Fruit fly (Drosophila melanogaster) whole organism, embryonic: ENCODE data around the gene Eig71Ek.

Experiments used
- CG10147 ChIP-seq: fragments of 200-800 bp; sonication (Bioruptor generic); optimal IDR thresholded peaks from 2 replicates; lab custom pipeline; 2019; ENCODE audit warnings: missing biosample characterization, mild to moderate bottlenecking, missing genetic modification characterization, moderate library complexity
- CG10979 ChIP-seq: fragments of 200-800 bp; sonication (Bioruptor generic); optimal IDR thresholded peaks from 2 replicates; lab custom pipeline; 2018; ENCODE audit warnings: missing biosample characterization, mild to moderate bottlenecking, missing genetic modification characterization, moderate library complexity
- CG12104 ChIP-seq: fragments of 200-800 bp; sonication (Bioruptor generic); optimal IDR thresholded peaks from 3 replicates; lab custom pipeline; 2016; ENCODE audit warnings: missing biosample characterization, missing genetic modification characterization
- CG13894 ChIP-seq: fragments of 200-800 bp; sonication (Bioruptor generic); optimal IDR thresholded peaks from 3 replicates; lab custom pipeline; 2018; ENCODE audit warnings: missing biosample characterization, mild to moderate bottlenecking, missing genetic modification characterization, moderate library complexity
- CG16779 ChIP-seq: fragments of 200-800 bp; sonication (Bioruptor generic); IDR thresholded peaks from 2 replicates; pipeline ENCODE4 v1.3.6; 2022; ENCODE audit warnings: missing biosample characterization, missing genetic modification characterization
- CG17612 ChIP-seq: fragments of 200-800 bp; sonication (Bioruptor generic); IDR thresholded peaks from 2 replicates; pipeline ENCODE4 v1.3.6; 2022; ENCODE audit warnings: missing biosample characterization, missing genetic modification characterization
- CG18011 ChIP-seq: fragments of 200-800 bp; sonication (Bioruptor generic); optimal IDR thresholded peaks from 2 replicates; lab custom pipeline; 2017; ENCODE audit warnings: missing biosample characterization, missing genetic modification characterization, mild to moderate bottlenecking, moderate library complexity, missing genotype
- CG18764 ChIP-seq: fragments of 200-800 bp; sonication (Bioruptor generic); optimal IDR thresholded peaks from 3 replicates; lab custom pipeline; 2016; ENCODE audit warnings: missing biosample characterization, missing genetic modification characterization
- CG2199 ChIP-seq: fragments of 200-800 bp; sonication (Bioruptor generic); IDR thresholded peaks from 3 replicates; pipeline ENCODE4 v1.3.6; 2022; ENCODE audit warnings: missing biosample characterization, missing genetic modification characterization
- CG30020 ChIP-seq: fragments of 200-800 bp; optimal IDR thresholded peaks from 2 replicates; lab custom pipeline; 2019; ENCODE audit warnings: missing biosample characterization, mild to moderate bottlenecking, missing genetic modification characterization, moderate library complexity
- CG31388 ChIP-seq: fragments of 200-800 bp; sonication (Bioruptor generic); optimal IDR thresholded peaks from 2 replicates; lab custom pipeline; 2016; ENCODE audit warnings: missing biosample characterization, missing genetic modification characterization
- CG4328 ChIP-seq: fragments of 200-800 bp; sonication (Bioruptor generic); optimal IDR thresholded peaks from 3 replicates; lab custom pipeline; 2017; ENCODE audit warnings: missing biosample characterization, missing genetic modification reagents, missing genetic modification characterization
- CG4424 ChIP-seq: fragments of 200-800 bp; sonication (Bioruptor generic); optimal IDR thresholded peaks from 3 replicates; lab custom pipeline; 2016; ENCODE audit warnings: missing biosample characterization, missing genetic modification characterization
- CG4820 ChIP-seq: fragments of 200-800 bp; sonication (Bioruptor generic); optimal IDR thresholded peaks from 3 replicates; lab custom pipeline; 2016; ENCODE audit warnings: missing biosample characterization, missing genetic modification characterization
- CG5245 ChIP-seq: fragments of 200-800 bp; sonication (Bioruptor generic); optimal IDR thresholded peaks from 3 replicates; lab custom pipeline; 2016; ENCODE audit warnings: missing biosample characterization, missing genetic modification characterization
- CG6254 ChIP-seq: fragments of 200-800 bp; sonication (Bioruptor generic); optimal IDR thresholded peaks from 3 replicates; lab custom pipeline; 2017; ENCODE audit warnings: mild to moderate bottlenecking, missing biosample characterization, missing genetic modification reagents, missing genetic modification characterization
- CG7745 ChIP-seq: fragments of 200-800 bp; sonication (Bioruptor generic); optimal IDR thresholded peaks from 2 replicates; lab custom pipeline; 2018; ENCODE audit warnings: missing biosample characterization, mild to moderate bottlenecking, missing genetic modification characterization, moderate library complexity
- CG9876 ChIP-seq: fragments of 200-800 bp; sonication (Bioruptor generic); optimal IDR thresholded peaks from 2 replicates; lab custom pipeline; 2016; ENCODE audit warnings: missing biosample characterization, missing genetic modification characterization
- CrebB ChIP-seq: fragments of 200-800 bp; sonication (Bioruptor generic); optimal IDR thresholded peaks from 3 replicates; lab custom pipeline; 2018; ENCODE audit warnings: missing biosample characterization, mild to moderate bottlenecking, missing genetic modification characterization
- D ChIP-seq, 2 experiments: fragments of 200-800 bp in 1 of 2; fragments of >200 bp in 1 of 2; sonication (Bioruptor generic) in 1 of 2; optimal IDR thresholded peaks; 2 replicates in 1 of 2; 3 replicates in 1 of 2; lab custom pipeline; 2017; ENCODE audit warnings: mild to moderate bottlenecking in 1 of 2, missing biosample characterization in 1 of 2, missing genetic modification characterization in 1 of 2, missing genetic modification reagents in 1 of 2
- Dip3 ChIP-seq: fragments of 200-800 bp; sonication (Bioruptor generic); optimal IDR thresholded peaks from 3 replicates; lab custom pipeline; 2016; ENCODE audit warnings: missing biosample characterization, missing genetic modification characterization
- ERR ChIP-seq: fragments of 200-800 bp; sonication (Bioruptor generic); optimal IDR thresholded peaks from 2 replicates; lab custom pipeline; 2016; ENCODE audit warnings: missing biosample characterization, missing genetic modification characterization
- Hmr ChIP-seq: fragments of 200-800 bp; sonication (Bioruptor generic); optimal IDR thresholded peaks from 3 replicates; lab custom pipeline; 2017; ENCODE audit warnings: mild to moderate bottlenecking, missing biosample characterization, missing genetic modification reagents, missing genetic modification characterization
- Kr ChIP-seq: fragments of 200-800 bp; sonication (Bioruptor generic); optimal IDR thresholded peaks from 2 replicates; lab custom pipeline; 2017; ENCODE audit warnings: missing biosample characterization, mild to moderate bottlenecking, missing genetic modification characterization
- Lhr ChIP-seq: fragments of 200-800 bp; sonication (Bioruptor generic); optimal IDR thresholded peaks from 3 replicates; lab custom pipeline; 2017; ENCODE audit warnings: mild to moderate bottlenecking, missing biosample characterization, missing genetic modification reagents, missing genetic modification characterization
- Max ChIP-seq: fragments of 200-800 bp; sonication (Bioruptor generic); optimal IDR thresholded peaks from 2 replicates; lab custom pipeline; 2016; ENCODE audit warnings: missing biosample characterization, mild to moderate bottlenecking, missing genetic modification characterization
- Med ChIP-seq: fragments of 200-800 bp; sonication (Bioruptor generic); peaks from one replicate; lab custom pipeline; 2016; ENCODE audit warnings: missing biosample characterization, missing genetic modification characterization, mild to moderate bottlenecking, inconsistent platforms, moderate library complexity
- Sry-δ ChIP-seq: fragments of 200-800 bp; sonication (Bioruptor generic); optimal IDR thresholded peaks from 2 replicates; lab custom pipeline; 2016; ENCODE audit warnings: missing biosample characterization, missing genetic modification characterization
- Xrp1 ChIP-seq: fragments of 200-800 bp; sonication (Bioruptor generic); IDR thresholded peaks from 2 replicates; pipeline ENCODE4 v1.3.6; 2022; ENCODE audit warnings: missing biosample characterization, missing genetic modification characterization
- ap ChIP-seq: fragments of 200-800 bp; sonication (Bioruptor generic); IDR thresholded peaks from 2 replicates; pipeline ENCODE4 v1.3.6; 2022; ENCODE audit warnings: missing biosample characterization, missing genetic modification characterization
- br ChIP-seq: fragments of >200 bp; optimal IDR thresholded peaks from 2 replicates; lab custom pipeline; 2017
- cad ChIP-seq: fragments of >200 bp; optimal IDR thresholded peaks from 2 replicates; lab custom pipeline; 2017; ENCODE audit warnings: missing biosample characterization, missing genetic modification characterization
- croc ChIP-seq: fragments of 200-800 bp; sonication (Bioruptor generic); conservative IDR thresholded peaks from 3 replicates; pipeline ENCODE4 v1.3.6; 2022; ENCODE audit warnings: missing biosample characterization, missing genetic modification characterization
- dmrt99B ChIP-seq: fragments of 200-800 bp; sonication (Bioruptor generic); optimal IDR thresholded peaks from 2 replicates; lab custom pipeline; 2018; ENCODE audit warnings: missing biosample characterization, mild to moderate bottlenecking, missing genetic modification characterization, moderate library complexity
- emc ChIP-seq: fragments of 200-800 bp; sonication (Bioruptor generic); optimal IDR thresholded peaks from 2 replicates; lab custom pipeline; 2016; ENCODE audit warnings: missing biosample characterization, missing genetic modification characterization
- ewg ChIP-seq: fragments of 200-800 bp; sonication (Bioruptor generic); optimal IDR thresholded peaks from 3 replicates; lab custom pipeline; 2017; ENCODE audit warnings: mild to moderate bottlenecking, missing biosample characterization, missing genetic modification reagents, missing genetic modification characterization
- ftz-f1 ChIP-seq: fragments of 200-800 bp; sonication (Bioruptor generic); optimal IDR thresholded peaks from 2 replicates; lab custom pipeline; 2016; ENCODE audit warnings: missing biosample characterization, missing genetic modification characterization
- grau ChIP-seq: fragments of 200-800 bp; optimal IDR thresholded peaks from 3 replicates; lab custom pipeline; 2019; ENCODE audit warnings: missing biosample characterization, mild to moderate bottlenecking, missing genetic modification characterization, moderate library complexity
- ind ChIP-seq: fragments of 200-800 bp; sonication (Bioruptor generic); optimal IDR thresholded peaks from 3 replicates; lab custom pipeline; 2016; ENCODE audit warnings: missing biosample characterization, missing genetic modification characterization
- nmo ChIP-seq: fragments of 200-800 bp; sonication (Bioruptor generic); optimal IDR thresholded peaks from 2 replicates; lab custom pipeline; 2018; ENCODE audit warnings: missing biosample characterization, mild to moderate bottlenecking, missing genetic modification characterization, moderate library complexity
- nom ChIP-seq: fragments of 200-800 bp; sonication (Bioruptor generic); optimal IDR thresholded peaks from 2 replicates; lab custom pipeline; 2017; ENCODE audit warnings: missing biosample characterization, missing genetic modification characterization, mild to moderate bottlenecking, moderate library complexity, missing genetic modification reagents
- onecut ChIP-seq: fragments of 200-800 bp; sonication (Bioruptor generic); IDR thresholded peaks from 2 replicates; pipeline ENCODE4 v1.3.6; 2022; ENCODE audit warnings: missing biosample characterization, missing genetic modification characterization
- phol ChIP-seq: fragments of 200-800 bp; sonication (Bioruptor generic); optimal IDR thresholded peaks from 3 replicates; lab custom pipeline; 2018; ENCODE audit warnings: missing biosample characterization, mild to moderate bottlenecking, missing genetic modification characterization, moderate library complexity
- pita ChIP-seq: fragments of 200-800 bp; sonication (Bioruptor generic); optimal IDR thresholded peaks from 2 replicates; lab custom pipeline; 2017; ENCODE audit warnings: missing biosample characterization, mild to moderate bottlenecking, missing genetic modification characterization
- pum ChIP-seq: fragments of 200-800 bp; sonication (Bioruptor generic); optimal IDR thresholded peaks from 2 replicates; lab custom pipeline; 2016; ENCODE audit warnings: missing biosample characterization, missing genetic modification characterization
- salm ChIP-seq: fragments of 200-800 bp; sonication (Bioruptor generic); optimal IDR thresholded peaks from 2 replicates; lab custom pipeline; 2018; ENCODE audit warnings: missing biosample characterization, mild to moderate bottlenecking, missing genetic modification characterization
- scrt ChIP-seq: fragments of 200-800 bp; sonication (Bioruptor generic); optimal IDR thresholded peaks from 2 replicates; lab custom pipeline; 2018; ENCODE audit warnings: missing biosample characterization, mild to moderate bottlenecking, missing genetic modification characterization, moderate library complexity
- stc ChIP-seq: fragments of 200-800 bp; sonication (Bioruptor generic); IDR thresholded peaks from 2 replicates; pipeline ENCODE4 v1.3.6; 2022; ENCODE audit warnings: missing biosample characterization, missing genetic modification characterization
- tna ChIP-seq: fragments of 200-800 bp; sonication (Bioruptor generic); IDR thresholded peaks from 2 replicates; pipeline ENCODE4 v1.3.6; 2022; ENCODE audit warnings: missing biosample characterization, missing genetic modification characterization; ENCODE audit not compliant: partially characterized antibody

The Eig71Ek gene

DNA sequence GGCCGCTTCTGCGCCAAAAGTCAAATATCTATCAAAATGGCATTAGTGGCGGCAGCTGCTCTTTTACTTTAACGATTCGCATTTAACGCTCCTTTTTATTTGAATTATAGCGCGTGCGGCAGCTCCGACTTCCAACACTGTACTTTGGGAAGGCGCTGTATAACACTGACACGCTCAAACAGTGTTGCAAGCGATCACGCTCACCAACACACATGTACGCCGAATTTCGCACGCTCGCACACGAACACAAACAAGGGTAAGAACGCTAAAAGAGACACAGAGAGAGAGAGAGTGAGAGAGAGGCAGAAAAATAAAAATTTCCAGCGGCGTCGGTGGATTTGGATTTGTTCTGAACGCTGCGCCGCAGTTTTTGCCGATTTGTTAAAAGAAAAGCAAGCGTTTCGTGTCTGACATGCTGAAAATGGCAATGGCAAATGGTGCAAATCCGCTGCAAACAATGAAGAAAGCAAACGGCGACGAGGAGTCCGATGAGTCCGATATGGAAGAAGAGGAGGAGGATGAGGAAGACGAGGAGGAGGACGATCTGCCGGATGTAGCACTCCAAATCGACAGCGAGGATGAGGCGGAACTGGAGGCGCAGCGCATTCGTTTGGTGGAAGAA, 41.3 kb upstream of the Eig71Ek start, which contains the start of gene Phs (continued):
- peak; percentile 51 for TF ChIP-seq CG4328 (GFP tag; lab: Kevin White, UChicago)
- TF ChIP-seq phol (tag; lab: Kevin White, UChicago), result peak; percentile 57
- TF ChIP-seq emc (GFP tag; lab: Kevin White, UChicago), result peak; percentile 56
- TF ChIP-seq pita (GFP tag; lab: Kevin White, UChicago), result no peak
- TF ChIP-seq Sry-δ (GFP tag; lab: Kevin White, UChicago), result peak; percentile 59
- TF ChIP-seq grau, result peak; percentile 55
- TF ChIP-seq ewg (GFP tag; lab: Kevin White, UChicago), result peak; percentile 82
- peak; percentile 77 for TF ChIP-seq CG5245 (GFP tag; lab: Kevin White, UChicago)
- peak; percentile 68 for TF ChIP-seq ap (GFP tag; lab: Robert Waterston, UW)
- TF ChIP-seq CG18764 (GFP tag; lab: Kevin White, UChicago), result peak; percentile 79
- peak; percentile 72 for TF ChIP-seq onecut (GFP tag; lab: Robert Waterston, UW)
- no peak for TF ChIP-seq tna (GFP tag; lab: Robert Waterston, UW)
- TF ChIP-seq salm (tag; lab: Kevin White, UChicago), result no peak
- peak; percentile 18 for TF ChIP-seq dmrt99B (tag; lab: Kevin White, UChicago)
- TF ChIP-seq CG13894, result peak; percentile 63
- peak; percentile 59 for TF ChIP-seq nom (GFP tag; lab: Kevin White, UChicago)
- TF ChIP-seq Hmr (GFP tag; lab: Kevin White, UChicago), result peak; percentile 87
- TF ChIP-seq D (optimal IDR thresholded peaks at IDR 0.05; lab: Kevin White, UChicago), result peak; percentile 28
- peak; percentile 67 for TF ChIP-seq D (GFP tag; optimal IDR thresholded peaks at IDR 0.05; lab: Kevin White, UChicago)
- TF ChIP-seq croc (GFP tag; lab: Robert Waterston, UW), result peak; percentile 54
- TF ChIP-seq CG2199, result peak; percentile 71; the same call in 1 of the 3 replicates
- peak; percentile 77 for TF ChIP-seq CG4820 (GFP tag; lab: Kevin White, UChicago)
- TF ChIP-seq ind (GFP tag; lab: Kevin White, UChicago), result peak; percentile 88
- TF ChIP-seq CG30020 (tag; lab: Kevin White, UChicago), result peak; percentile 16
- peak; percentile 56 for TF ChIP-seq CG18011
- peak; percentile 35 for TF ChIP-seq CG7745
- TF ChIP-seq Med, result peak; percentile 99
- TF ChIP-seq cad (GFP tag; lab: Kevin White, UChicago), result no peak
- peak; percentile 58 for TF ChIP-seq CG6254
- peak; percentile 83 for TF ChIP-seq CG4424 (GFP tag; lab: Kevin White, UChicago)
- TF ChIP-seq br (lab: Kevin White, UChicago), result no peak
- TF ChIP-seq pum (GFP tag; lab: Kevin White, UChicago), result peak; percentile 89
- peak; percentile 92 for TF ChIP-seq ERR (GFP tag; lab: Kevin White, UChicago)
- peak; percentile 75 for TF ChIP-seq Max (GFP tag; lab: Kevin White, UChicago)
- peak; percentile 28 for TF ChIP-seq scrt (GFP tag; lab: Kevin White, UChicago)
- peak; percentile 45 for TF ChIP-seq CG10979
- TF ChIP-seq CG31388 (GFP tag; lab: Kevin White, UChicago), result peak; percentile 44
- peak; percentile 22 for TF ChIP-seq CG12104 (GFP tag; lab: Kevin White, UChicago)
- peak; percentile 53; the same call in 1 of the 2 replicates for TF ChIP-seq CG17612
- TF ChIP-seq CG10147 (GFP tag; lab: Kevin White, UChicago), result no peak
- TF ChIP-seq Dip3 (GFP tag; lab: Kevin White, UChicago), result peak; percentile 89
- peak; percentile 87 for TF ChIP-seq Xrp1 (GFP tag; lab: Robert Waterston, UW)
- TF ChIP-seq ftz-f1 (GFP tag; lab: Kevin White, UChicago), result peak; percentile 73
- peak; percentile 83 for TF ChIP-seq CG9876
- peak; percentile 36 for TF ChIP-seq nmo
- peak; percentile 83 for TF ChIP-seq CG16779 (GFP tag; lab: Robert Waterston, UW)
- peak; percentile 48; the same call in 1 of the 2 replicates for TF ChIP-seq stc (GFP tag; lab: Robert Waterston, UW)
- TF ChIP-seq Lhr (GFP tag; lab: Kevin White, UChicago), result peak; percentile 64
- no peak for TF ChIP-seq Kr (GFP tag; lab: Kevin White, UChicago)
- TF ChIP-seq CrebB, result peak; percentile 77
